Fruit fly (Drosophila melanogaster) whole organism, embryonic: ENCODE data around the gene CG14853.
A peak's percentile ranks its signal among the peaks of the same experiment; 100 is the strongest.

Experiments used
- Asciz ChIP-seq: fragments of 200-800 bp; sonication (Bioruptor generic); optimal IDR thresholded peaks from 2 replicates; lab custom pipeline; 2017; ENCODE audit warnings: missing biosample characterization, mild to moderate bottlenecking, missing genetic modification characterization, missing genetic modification reagents
- Atf3 ChIP-seq: fragments of 200-800 bp; sonication (Bioruptor generic); optimal IDR thresholded peaks from 3 replicates; lab custom pipeline; 2016; ENCODE audit warnings: missing biosample characterization, missing genetic modification characterization
- Awh ChIP-seq: fragments of 200-800 bp; sonication (Bioruptor generic); IDR thresholded peaks from 2 replicates; pipeline ENCODE4, ENCODE4 v1.3.6; 2022; ENCODE audit warnings: missing biosample characterization, missing genetic modification characterization
- Bdp1 ChIP-seq: fragments of 200-800 bp; sonication (Bioruptor generic); optimal IDR thresholded peaks from 3 replicates; lab custom pipeline; 2016; ENCODE audit warnings: missing biosample characterization, missing genetic modification characterization
- CG10147 ChIP-seq: fragments of 200-800 bp; sonication (Bioruptor generic); optimal IDR thresholded peaks from 2 replicates; lab custom pipeline; 2019; ENCODE audit warnings: missing biosample characterization, mild to moderate bottlenecking, missing genetic modification characterization, moderate library complexity
- CG11504 ChIP-seq: fragments of 200-800 bp; sonication (Bioruptor generic); optimal IDR thresholded peaks from 3 replicates; lab custom pipeline; 2019; ENCODE audit warnings: missing biosample characterization, mild to moderate bottlenecking, missing genetic modification characterization, moderate library complexity
- CG11696 ChIP-seq: fragments of 200-800 bp; sonication (Bioruptor generic); IDR thresholded peaks from 2 replicates; pipeline ENCODE4 v1.3.6; 2022; ENCODE audit warnings: missing biosample characterization, missing genetic modification characterization
- CG16813 ChIP-seq: fragments of 200-800 bp; sonication (Bioruptor generic); IDR thresholded peaks from 3 replicates; pipeline ENCODE4 v1.3.6; 2022; ENCODE audit warnings: missing biosample characterization, missing genetic modification characterization; ENCODE audit not compliant: partially characterized antibody
- CG17361 ChIP-seq: fragments of 200-800 bp; sonication (Bioruptor generic); IDR thresholded peaks from 3 replicates; pipeline ENCODE4 v1.3.6; 2022; ENCODE audit warnings: missing biosample characterization, missing genetic modification characterization
- CG18476 ChIP-seq: fragments of 200-800 bp; sonication (Bioruptor generic); optimal IDR thresholded peaks from 2 replicates; lab custom pipeline; 2016; ENCODE audit warnings: missing biosample characterization, mild to moderate bottlenecking, missing genetic modification characterization
- CG2116 ChIP-seq: fragments of 200-800 bp; sonication (Bioruptor generic); optimal IDR thresholded peaks from 3 replicates; lab custom pipeline; 2018; ENCODE audit warnings: missing biosample characterization, mild to moderate bottlenecking, missing genetic modification characterization
- CG2712 ChIP-seq: fragments of 200-800 bp; optimal IDR thresholded peaks from 3 replicates; lab custom pipeline; 2019; ENCODE audit warnings: missing biosample characterization, mild to moderate bottlenecking, missing genetic modification characterization, moderate library complexity
- CG30403 ChIP-seq: fragments of 200-800 bp; sonication (Bioruptor generic); optimal IDR thresholded peaks from 3 replicates; lab custom pipeline; 2016; ENCODE audit warnings: missing biosample characterization, missing genetic modification characterization
- CG33213 ChIP-seq: fragments of 200-800 bp; sonication (Bioruptor generic); optimal IDR thresholded peaks from 3 replicates; lab custom pipeline; 2016; ENCODE audit warnings: missing biosample characterization, missing genetic modification characterization
- CG3407 ChIP-seq: fragments of 200-800 bp; sonication (Bioruptor generic); optimal IDR thresholded peaks from 2 replicates; lab custom pipeline; 2018; ENCODE audit warnings: missing biosample characterization, mild to moderate bottlenecking, missing genetic modification characterization
- CG34376 ChIP-seq: fragments of 200-800 bp; sonication (Bioruptor generic); optimal IDR thresholded peaks from 2 replicates; lab custom pipeline; 2018; ENCODE audit warnings: missing biosample characterization, mild to moderate bottlenecking, missing genetic modification characterization
- CG42726 ChIP-seq: fragments of 200-800 bp; sonication (Bioruptor generic); IDR thresholded peaks from 2 replicates; pipeline ENCODE4 v1.3.6; 2022; ENCODE audit warnings: missing biosample characterization, missing genetic modification characterization; ENCODE audit not compliant: partially characterized antibody
- CG7271 ChIP-seq: fragments of 200-800 bp; sonication (Bioruptor generic); optimal IDR thresholded peaks from 2 replicates; lab custom pipeline; 2018; ENCODE audit warnings: missing biosample characterization, mild to moderate bottlenecking, missing genetic modification characterization, moderate library complexity
- CG7556 ChIP-seq: fragments of 200-800 bp; sonication (Bioruptor generic); optimal IDR thresholded peaks from 2 replicates; lab custom pipeline; 2017; ENCODE audit warnings: missing biosample characterization, mild to moderate bottlenecking, missing genetic modification characterization
- CG7786 ChIP-seq: fragments of 200-800 bp; sonication (Bioruptor generic); optimal IDR thresholded peaks from 2 replicates; lab custom pipeline; 2016; ENCODE audit warnings: missing biosample characterization, missing genetic modification characterization
- CG8281 ChIP-seq: fragments of 200-800 bp; sonication (Bioruptor generic); optimal IDR thresholded peaks from 2 replicates; lab custom pipeline; 2018; ENCODE audit warnings: missing biosample characterization, mild to moderate bottlenecking, missing genetic modification characterization, moderate library complexity
- CG9437 ChIP-seq: fragments of 200-800 bp; sonication (Bioruptor generic); optimal IDR thresholded peaks from 2 replicates; lab custom pipeline; 2018; ENCODE audit warnings: missing biosample characterization, mild to moderate bottlenecking, missing genetic modification characterization
- Drgx ChIP-seq: fragments of 200-800 bp; sonication (Bioruptor generic); IDR thresholded peaks from 2 replicates; pipeline ENCODE4 v1.3.6; 2022; ENCODE audit warnings: missing biosample characterization, missing genetic modification characterization
- Fer3 ChIP-seq: fragments of 200-800 bp; sonication (Bioruptor generic); optimal IDR thresholded peaks from 2 replicates; lab custom pipeline; 2018; ENCODE audit warnings: missing biosample characterization, mild to moderate bottlenecking, missing genetic modification characterization, moderate library complexity
- HHEX ChIP-seq: fragments of 200-800 bp; sonication (Bioruptor generic); optimal IDR thresholded peaks from 3 replicates; lab custom pipeline; 2017; ENCODE audit warnings: missing biosample characterization, mild to moderate bottlenecking, missing genetic modification characterization, missing genetic modification reagents
- Hand ChIP-seq: fragments of 200-800 bp; sonication (Bioruptor generic); optimal IDR thresholded peaks from 2 replicates; lab custom pipeline; 2017; ENCODE audit warnings: mild to moderate bottlenecking, missing biosample characterization, missing genetic modification reagents, missing genetic modification characterization
- Hsf ChIP-seq: fragments of 200-800 bp; sonication (Bioruptor generic); optimal IDR thresholded peaks from 3 replicates; lab custom pipeline; 2016; ENCODE audit warnings: missing biosample characterization, missing genetic modification characterization
- Pdp1 ChIP-seq, 2 experiments: fragments of 200-800 bp; sonication (Bioruptor generic); optimal IDR thresholded peaks; 3 replicates each; lab custom pipeline; 2016; ENCODE audit warnings: missing biosample characterization in 2 of 2, missing genetic modification characterization in 2 of 2, mild to moderate bottlenecking in 1 of 2, moderate library complexity in 1 of 2
- Six4 ChIP-seq: fragments of 200-800 bp; sonication (Bioruptor generic); optimal IDR thresholded peaks from 2 replicates; lab custom pipeline; 2016; ENCODE audit warnings: missing biosample characterization, missing genetic modification characterization
- Tbp ChIP-seq: fragments of >200 bp; optimal IDR thresholded peaks from 2 replicates; lab custom pipeline; 2018; ENCODE audit warnings: missing biosample characterization, missing genetic modification characterization
- bcd ChIP-seq: fragments of 200-800 bp; sonication (Bioruptor generic); optimal IDR thresholded peaks from 2 replicates; lab custom pipeline; 2017; ENCODE audit warnings: missing biosample characterization, mild to moderate bottlenecking, missing genetic modification characterization
- bigmax ChIP-seq: fragments of 200-800 bp; sonication (Bioruptor generic); optimal IDR thresholded peaks from 2 replicates; lab custom pipeline; 2018; ENCODE audit warnings: missing biosample characterization, mild to moderate bottlenecking, missing genetic modification characterization
- cas ChIP-seq: fragments of 200-800 bp; sonication (Bioruptor generic); IDR thresholded peaks from 2 replicates; pipeline ENCODE4 v1.3.6; 2022; ENCODE audit warnings: missing biosample characterization, missing genetic modification characterization
- cg ChIP-seq: fragments of 200-800 bp; sonication (Bioruptor generic); optimal IDR thresholded peaks from 3 replicates; lab custom pipeline; 2019; ENCODE audit warnings: missing biosample characterization, mild to moderate bottlenecking, missing genetic modification characterization, moderate library complexity
- ci ChIP-seq: fragments of 200-800 bp; sonication (Bioruptor generic); IDR thresholded peaks from 3 replicates; pipeline ENCODE4 v1.3.6; 2022; ENCODE audit warnings: missing biosample characterization, missing genetic modification characterization
- cwo ChIP-seq: fragments of 200-800 bp; sonication (Bioruptor generic); optimal IDR thresholded peaks from 3 replicates; lab custom pipeline; 2017; ENCODE audit warnings: missing biosample characterization, missing genetic modification characterization, mild to moderate bottlenecking, moderate library complexity, missing genetic modification reagents
- ewg ChIP-seq: fragments of 200-800 bp; sonication (Bioruptor generic); optimal IDR thresholded peaks from 3 replicates; lab custom pipeline; 2017; ENCODE audit warnings: mild to moderate bottlenecking, missing biosample characterization, missing genetic modification reagents, missing genetic modification characterization
- gt ChIP-seq: fragments of 200-800 bp; sonication (Bioruptor generic); IDR thresholded peaks from 2 replicates; pipeline ENCODE4 v1.3.6; 2022; ENCODE audit warnings: missing biosample characterization, missing genetic modification characterization
- ken ChIP-seq: fragments of 200-800 bp; sonication (Bioruptor generic); IDR thresholded peaks from 3 replicates; pipeline ENCODE4 v1.3.6; 2022; ENCODE audit warnings: missing biosample characterization, missing genetic modification characterization
- lbe ChIP-seq: fragments of 200-800 bp; sonication (Bioruptor generic); optimal IDR thresholded peaks from 2 replicates; lab custom pipeline; 2016; ENCODE audit warnings: missing biosample characterization, mild to moderate bottlenecking, missing genetic modification characterization
- lov ChIP-seq, 2 experiments: fragments of 200-800 bp in 1 of 2; fragments of >200 bp in 1 of 2; sonication (Bioruptor generic) in 1 of 2; IDR thresholded peaks in 1 of 2; optimal IDR thresholded peaks in 1 of 2; 2 replicates in 1 of 2; 3 replicates in 1 of 2; pipeline versions ENCODE4 v1.3.6 to Lab custom; 2017 to 2022; ENCODE audit warnings: missing biosample characterization in 1 of 2, missing genetic modification characterization in 1 of 2
- maf-S ChIP-seq: fragments of 200-800 bp; sonication (Bioruptor generic); optimal IDR thresholded peaks from 2 replicates; lab custom pipeline; 2016; ENCODE audit warnings: missing biosample characterization, missing genetic modification characterization
- onecut ChIP-seq: fragments of 200-800 bp; sonication (Bioruptor generic); IDR thresholded peaks from 2 replicates; pipeline ENCODE4 v1.3.6; 2022; ENCODE audit warnings: missing biosample characterization, missing genetic modification characterization
- pum ChIP-seq: fragments of 200-800 bp; sonication (Bioruptor generic); optimal IDR thresholded peaks from 2 replicates; lab custom pipeline; 2016; ENCODE audit warnings: missing biosample characterization, missing genetic modification characterization
- sc ChIP-seq, 3 experiments: fragments of >200 bp in 2 of 3; fragments of 200-800 bp in 1 of 3; sonication (Bioruptor generic) in 1 of 3; optimal IDR thresholded peaks; 2 replicates in 2 of 3; 3 replicates in 1 of 3; lab custom pipeline; 2017; ENCODE audit warnings: mild to moderate bottlenecking in 1 of 3, missing biosample characterization in 1 of 3, missing genetic modification characterization in 1 of 3, missing genetic modification reagents in 1 of 3
- seq ChIP-seq: fragments of 200-800 bp; sonication (Bioruptor generic); IDR thresholded peaks from 2 replicates; pipeline ENCODE4 v1.3.6; 2022; ENCODE audit warnings: missing biosample characterization, missing genetic modification characterization
- unc-4 ChIP-seq: fragments of 200-800 bp; sonication (Bioruptor generic); IDR thresholded peaks from 2 replicates; pipeline ENCODE4 v1.3.6; 2022; ENCODE audit warnings: missing biosample characterization, missing genetic modification characterization; ENCODE audit not compliant: partially characterized antibody

Gene CG14853

DNA sequence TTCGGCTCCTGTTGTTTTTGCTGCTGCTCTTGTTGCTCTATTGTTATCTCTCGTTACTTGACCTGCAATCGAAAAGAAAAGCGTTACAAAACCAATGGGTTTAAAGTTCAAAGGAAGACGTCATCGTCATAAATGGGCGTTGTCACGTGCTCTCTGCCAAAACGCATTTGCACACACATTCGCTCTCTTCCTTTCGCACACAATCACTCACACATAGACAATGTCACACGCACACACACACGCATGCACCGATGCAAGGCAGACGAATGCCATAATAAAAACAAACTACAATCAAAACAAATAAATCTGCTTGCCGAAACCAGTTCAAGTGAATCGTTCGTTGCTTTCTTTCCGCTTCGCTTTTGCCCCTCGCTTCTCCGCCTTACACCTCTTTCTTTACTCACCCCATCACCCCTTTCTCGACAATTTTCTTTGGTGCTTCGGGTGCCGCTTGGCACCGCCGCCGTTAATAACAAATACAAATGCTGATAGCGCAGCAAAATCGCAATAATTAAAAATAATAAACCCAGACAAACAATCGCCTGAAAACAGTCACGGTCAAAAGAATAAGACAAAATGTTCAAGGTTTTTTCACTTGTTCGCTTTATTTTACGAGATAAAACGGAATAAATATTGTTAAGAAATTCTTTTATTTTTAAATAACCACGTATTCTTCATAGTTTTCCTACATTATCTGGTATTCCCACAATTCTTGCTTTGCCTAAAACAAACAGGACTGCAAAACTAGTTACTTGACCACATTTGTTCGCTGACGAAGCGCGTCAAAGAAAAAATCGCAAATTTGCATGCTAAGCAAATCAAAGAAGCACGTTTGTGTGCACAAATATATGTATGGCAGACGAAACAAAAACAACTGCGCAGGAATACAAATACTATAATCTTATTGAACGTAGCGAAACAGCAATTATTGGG lies 40.1 kb downstream of the CG14853 start (continued):
- no peak for TF ChIP-seq Awh (GFP tag; lab: Robert Waterston, UW)
- TF ChIP-seq bigmax, result no peak
- TF ChIP-seq CG18476 (GFP tag; lab: Kevin White, UChicago), result peak; percentile 12
- no peak for TF ChIP-seq Six4 (GFP tag; lab: Kevin White, UChicago)
- TF ChIP-seq CG7271 (tag; lab: Kevin White, UChicago), result no peak
- peak; percentile 88 for TF ChIP-seq lbe (GFP tag; lab: Kevin White, UChicago)
- peak; percentile 71; the same call in 1 of the 2 replicates for TF ChIP-seq CG11696 (GFP tag; lab: Robert Waterston, UW)
- no peak for TF ChIP-seq Tbp (GFP tag; lab: Kevin White, UChicago)
- TF ChIP-seq Drgx, result peak; percentile 79
- no peak for TF ChIP-seq sc (optimal IDR thresholded peaks at IDR 0.05; lab: Kevin White, UChicago)
- TF ChIP-seq sc (GFP tag; optimal IDR thresholded peaks at IDR 0.05; lab: Kevin White, UChicago), result no peak
- no peak for TF ChIP-seq CG9437
- TF ChIP-seq CG2712, result peak; percentile 16
- no peak for TF ChIP-seq Hand (GFP tag; lab: Kevin White, UChicago)
- no peak for TF ChIP-seq CG3407 (GFP tag; lab: Kevin White, UChicago)
- TF ChIP-seq unc-4 (GFP tag; lab: Robert Waterston, UW), result no peak
- no peak for TF ChIP-seq CG8281 (tag; lab: Kevin White, UChicago)
- TF ChIP-seq Fer3 (tag; lab: Kevin White, UChicago), result no peak
- TF ChIP-seq Bdp1 (GFP tag; lab: Kevin White, UChicago), result no peak
- TF ChIP-seq Atf3 (GFP tag; lab: Kevin White, UChicago), result no peak
- no peak for TF ChIP-seq pum (GFP tag; lab: Kevin White, UChicago)
- peak; percentile 72 for TF ChIP-seq cg (GFP tag; lab: Kevin White, UChicago)
- peak; percentile 15 for TF ChIP-seq Hsf (GFP tag; lab: Kevin White, UChicago)
- TF ChIP-seq Asciz (GFP tag; lab: Kevin White, UChicago), result peak; percentile 24
- peak; percentile 10 for TF ChIP-seq CG10147 (GFP tag; lab: Kevin White, UChicago)
- TF ChIP-seq seq (GFP tag; lab: Robert Waterston, UW), result no peak
- TF ChIP-seq HHEX (GFP tag; lab: Kevin White, UChicago), result no peak
- TF ChIP-seq cas (GFP tag; lab: Robert Waterston, UW), result no peak
- no peak for TF ChIP-seq CG16813 (GFP tag; lab: Robert Waterston, UW)
- TF ChIP-seq lov (optimal IDR thresholded peaks at IDR 0.05; lab: Kevin White, UChicago), result no peak
- TF ChIP-seq lov (GFP tag; IDR thresholded peaks at IDR 0.05; lab: Robert Waterston, UW), result no peak
- 0 out of 3 replicates have a peak, but pooled peaks have one; percentile 13 for TF ChIP-seq ken
- no peak for TF ChIP-seq CG11504 (tag; lab: Kevin White, UChicago)
- no peak for TF ChIP-seq gt (GFP tag; lab: Robert Waterston, UW)
- TF ChIP-seq CG7786 (GFP tag; lab: Kevin White, UChicago), result peak; percentile 31
- TF ChIP-seq CG34376 (GFP tag; lab: Kevin White, UChicago), result no peak
- TF ChIP-seq CG42726 (GFP tag; lab: Robert Waterston, UW), result no peak
- peak; percentile 23 for TF ChIP-seq ewg
- no peak for TF ChIP-seq Pdp1 (GFP tag; optimal IDR thresholded peaks at IDR 0.05; lab: Kevin White, UChicago)
- TF ChIP-seq cwo, result no peak
- peak; percentile 14 for TF ChIP-seq CG30403
- peak; percentile 3 for TF ChIP-seq CG2116 (GFP tag; lab: Kevin White, UChicago)
- peak; percentile 19 for TF ChIP-seq bcd (GFP tag; lab: Kevin White, UChicago)
- TF ChIP-seq maf-S, result no peak
- no peak; the same call in 2 of the 3 replicates for TF ChIP-seq CG17361
- peak; percentile 43 for TF ChIP-seq CG7556
- TF ChIP-seq CG33213, result no peak
- TF ChIP-seq ci (GFP tag; lab: Robert Waterston, UW), result 0 out of 3 replicates have a peak, but pooled peaks have one; percentile 39
- no peak for TF ChIP-seq onecut (GFP tag; lab: Robert Waterston, UW)
